Worm (Caenorhabditis elegans): ENCODE results near the gene nasp-2.

The nasp-2 gene

DNA sequence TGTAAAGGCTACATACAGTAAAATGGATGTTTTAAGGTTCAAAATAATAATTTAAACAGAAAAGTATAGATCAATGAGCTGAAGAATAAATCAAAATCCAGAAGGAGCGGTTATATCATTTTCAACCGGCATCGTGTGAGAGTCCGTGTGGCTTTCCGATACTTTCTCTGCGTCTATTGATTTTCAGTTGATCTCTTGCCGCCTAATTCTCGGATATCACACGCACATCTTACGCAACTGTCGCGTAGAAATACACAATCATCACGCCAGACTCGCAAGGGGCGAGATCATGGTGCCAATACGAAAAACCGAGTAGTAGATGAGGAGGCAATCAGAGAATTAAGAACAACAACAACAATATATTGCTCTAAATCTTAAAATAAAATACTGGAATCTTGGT lies 23.2 kb downstream of the nasp-2 start:
- TF ChIP-seq daf-16 (GFP tag; optimal IDR thresholded peaks at IDR 0.05) (peak in 1 of 2 experiments; percentile 36), daf-16 (tag; optimal IDR thresholded peaks at IDR 0.05) (no peak), T26A8.4 (GFP tag; IDR thresholded peaks at IDR 0.05) (no peak), spr-1 (tag; optimal IDR thresholded peaks at IDR 0.05) (no peak)

ce11 chrV:13286525-13286924 lies 25.5 kb downstream of the nasp-2 start:
- TF ChIP-seq aha-1 (tag) (peak; percentile 91), zip-2 (tag; optimal IDR thresholded peaks at IDR 0.05) (no peak)

- TF ChIP-seq nhr-28 (tag; optimal IDR thresholded peaks at IDR 0.05) (peak; percentile 33), ztf-11 (tag; optimal IDR thresholded peaks at IDR 0.05) (no peak), zag-1 (tag; optimal IDR thresholded peaks at IDR 0.05) (no peak), nhr-11 (tag; optimal IDR thresholded peaks at IDR 0.05) (peak; percentile 27), dpl-1 (GFP tag; optimal IDR thresholded peaks at IDR 0.05) (no peak)
Observed at ce11 chrV:13285284-13285683, 26.8 kb downstream of the nasp-2 start.

DNA sequence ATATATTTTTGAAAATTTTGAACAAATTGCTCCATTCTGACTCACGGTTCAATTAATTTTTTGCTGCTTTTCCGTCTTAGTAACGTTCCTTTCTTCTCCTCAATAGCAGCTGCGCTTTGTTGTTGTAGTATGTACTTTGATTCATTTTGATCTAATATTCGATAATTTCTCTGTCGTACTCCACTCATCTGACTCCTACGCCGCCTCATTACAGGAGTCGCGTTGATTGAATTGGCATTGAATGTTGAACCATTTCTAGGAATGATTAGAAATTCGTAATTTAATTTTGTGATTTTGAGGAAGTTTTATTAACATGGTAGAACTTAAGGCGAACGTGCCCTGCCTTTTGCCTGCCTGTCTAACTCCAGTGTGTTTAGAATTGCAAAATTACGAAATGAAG lies 29.1 kb downstream of the nasp-2 start:
- no peak for TF ChIP-seq dmd-9 (GFP tag; IDR thresholded peaks at IDR 0.05)
- no peak for TF ChIP-seq daf-12 (tag; optimal IDR thresholded peaks at IDR 0.05)
- no peak for TF ChIP-seq spr-3 (GFP tag; optimal IDR thresholded peaks at IDR 0.05)
- no peak for TF ChIP-seq mxl-2 (GFP tag; conservative IDR thresholded peaks at IDR 0.05)
- TF ChIP-seq ceh-62 (tag; optimal IDR thresholded peaks at IDR 0.05): no peak
- no peak for TF ChIP-seq snpc-1.2 (GFP tag; IDR thresholded peaks at IDR 0.05)
- TF ChIP-seq madf-5 (GFP tag; IDR thresholded peaks at IDR 0.05): no peak
- TF ChIP-seq ceh-28 (tag; optimal IDR thresholded peaks at IDR 0.05): no peak
- no peak for TF ChIP-seq ceh-32 (tag; optimal IDR thresholded peaks at IDR 0.05; ENCODE audit: poor library complexity)
- TF ChIP-seq nhr-77 (tag; optimal IDR thresholded peaks at IDR 0.05): no peak
- no peak for TF ChIP-seq vab-7 (GFP tag; IDR thresholded peaks at IDR 0.05)
- no peak for TF ChIP-seq zfp-2 (tag; optimal IDR thresholded peaks at IDR 0.05)
- no peak for TF ChIP-seq lin-29 (GFP tag; IDR thresholded peaks at IDR 0.05)
- no peak for TF ChIP-seq ceh-44 (GFP tag; IDR thresholded peaks at IDR 0.05)
- no peak for TF ChIP-seq pqm-1 (tag; optimal IDR thresholded peaks at IDR 0.05)
- TF ChIP-seq ceh-82 (tag; optimal IDR thresholded peaks at IDR 0.05): no peak
- TF ChIP-seq rbr-2 (tag; optimal IDR thresholded peaks at IDR 0.05): no peak

DNA sequence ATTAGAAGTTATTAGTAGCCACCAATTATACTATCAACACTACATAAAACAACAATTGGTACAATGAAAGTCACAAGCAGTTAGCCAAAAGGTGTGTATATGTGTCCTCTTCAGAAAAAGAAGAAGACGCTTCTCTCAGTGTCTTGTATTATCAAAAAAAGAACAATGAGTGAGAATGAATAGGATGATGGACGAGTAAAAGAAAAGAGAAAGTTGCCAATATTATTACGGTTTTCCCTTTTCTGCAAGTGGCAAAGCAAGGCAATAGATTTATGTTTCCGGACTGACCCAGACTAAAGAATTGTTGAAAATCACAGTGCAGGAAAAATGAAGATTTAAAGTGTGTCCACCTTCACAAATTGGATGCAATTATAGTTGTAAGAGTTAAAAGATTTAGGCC lies 31.7 kb downstream of the nasp-2 start:
- TF ChIP-seq Y48G9A.11 (GFP tag; IDR thresholded peaks at IDR 0.05) (no peak), nhr-28 (tag; optimal IDR thresholded peaks at IDR 0.05) (peak; percentile 31)

ce11 chrV:13275959-13276358 lies 36.1 kb downstream of the nasp-2 start, which contains the start of gene F32F2.4:
TSS of gene F32F2.4 (plus strand) at chrV:13276259.
- TF ChIP-seq nhr-237 (tag; optimal IDR thresholded peaks at IDR 0.05): no peak
- no peak for TF ChIP-seq nhr-102 (tag; optimal IDR thresholded peaks at IDR 0.05)
- no peak for TF ChIP-seq hlh-30 (tag; optimal IDR thresholded peaks at IDR 0.05; ENCODE audit: insufficient read depth)
- no peak for TF ChIP-seq nhr-77 (tag; optimal IDR thresholded peaks at IDR 0.05)
- no peak for TF ChIP-seq lin-38 (GFP tag; IDR thresholded peaks at IDR 0.05)

ce11 chrV:13274615-13275014 lies 37.4 kb downstream of the nasp-2 start:
- peak; percentile 48 for TF ChIP-seq pqm-1 (tag; optimal IDR thresholded peaks at IDR 0.05)
- TF ChIP-seq php-3 (GFP tag; IDR thresholded peaks at IDR 0.05): peak; percentile 77
- TF ChIP-seq nhr-28 (tag; optimal IDR thresholded peaks at IDR 0.05): peak; percentile 50
- no peak for TF ChIP-seq skn-1 (tag; optimal IDR thresholded peaks at IDR 0.05)
- no peak for TF ChIP-seq set-16 (GFP tag; IDR thresholded peaks at IDR 0.05)
- TF ChIP-seq daf-16 (GFP tag; optimal IDR thresholded peaks at IDR 0.05): no peak
- TF ChIP-seq daf-16 (tag; optimal IDR thresholded peaks at IDR 0.05): peak; percentile 54
- no peak for TF ChIP-seq ces-1 (GFP tag; optimal IDR thresholded peaks at IDR 0.05)
- peak; percentile 64 for TF ChIP-seq dmd-6 (GFP tag; IDR thresholded peaks at IDR 0.05)
- peak; percentile 16 for TF ChIP-seq hlh-11 (tag; optimal IDR thresholded peaks at IDR 0.05)
- TF ChIP-seq lsy-2 (tag; optimal IDR thresholded peaks at IDR 0.05): peak in 1 of 2 experiments; percentile 20
- TF ChIP-seq pha-4 (GFP tag; IDR thresholded peaks at IDR 0.05): no peak
- TF ChIP-seq pha-4 (tag; optimal IDR thresholded peaks at IDR 0.05): no peak

Data from whole organism, L4 larva.